Fruit fly (Drosophila melanogaster): Measurements from ENCODE around the gene Polr2A.

- TF ChIP-seq fru (GFP tag; optimal IDR thresholded peaks at IDR 0.05) (no peak), Hr78 (GFP tag; optimal IDR thresholded peaks at IDR 0.05) (no peak), Sp1 (GFP tag; optimal IDR thresholded peaks at IDR 0.05) (no peak), Mio (GFP tag; optimal IDR thresholded peaks at IDR 0.05) (no peak), woc (GFP tag; optimal IDR thresholded peaks at IDR 0.05) (no peak), jim (GFP tag; optimal IDR thresholded peaks at IDR 0.05) (no peak), psq (GFP tag; optimal IDR thresholded peaks at IDR 0.05) (no peak), h (GFP tag; optimal IDR thresholded peaks at IDR 0.05) (no peak), br (GFP tag; optimal IDR thresholded peaks at IDR 0.05) (no peak), usp (GFP tag; optimal IDR thresholded peaks at IDR 0.05) (no peak), Dif (GFP tag; optimal IDR thresholded peaks at IDR 0.05; ENCODE audit: partially characterized antibody) (no peak)
These were observed 8.6 kb downstream of the Polr2A start, which contains the start of gene PGRP-SA for dm6 chrX:11561450-11562040.
